Worm (Caenorhabditis elegans): ENCODE data around the gene arl-6.

DNA sequence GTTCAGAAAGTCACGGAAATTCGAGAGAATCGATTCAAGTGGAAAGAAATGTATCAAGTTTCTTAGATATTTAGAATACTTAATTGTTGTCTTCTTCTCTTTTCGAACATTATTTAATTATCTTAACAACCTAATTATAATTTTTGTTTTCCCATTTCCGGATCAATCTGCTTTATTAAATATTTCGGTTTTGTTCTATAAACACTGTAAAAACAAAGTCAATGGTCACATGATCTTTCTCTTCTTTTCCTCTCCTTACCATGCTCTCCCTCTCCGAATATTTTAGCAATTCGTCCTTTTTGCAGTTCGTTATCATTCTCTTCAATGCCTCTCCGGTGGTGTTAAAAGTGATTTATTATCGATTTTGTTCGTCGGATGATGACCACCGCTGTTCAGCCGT lies 18.1 kb downstream of the arl-6 start, which contains the start of gene tag-325:
- TF ChIP-seq W03F9.2 (tag; optimal IDR thresholded peaks at IDR 0.05) = no peak
- TF ChIP-seq him-1 (tag; optimal IDR thresholded peaks at IDR 0.05) = no peak

Data from whole organism, L4/young adult.